Fruit fly (Drosophila melanogaster): ENCODE results near the gene maca.

The maca gene

DNA sequence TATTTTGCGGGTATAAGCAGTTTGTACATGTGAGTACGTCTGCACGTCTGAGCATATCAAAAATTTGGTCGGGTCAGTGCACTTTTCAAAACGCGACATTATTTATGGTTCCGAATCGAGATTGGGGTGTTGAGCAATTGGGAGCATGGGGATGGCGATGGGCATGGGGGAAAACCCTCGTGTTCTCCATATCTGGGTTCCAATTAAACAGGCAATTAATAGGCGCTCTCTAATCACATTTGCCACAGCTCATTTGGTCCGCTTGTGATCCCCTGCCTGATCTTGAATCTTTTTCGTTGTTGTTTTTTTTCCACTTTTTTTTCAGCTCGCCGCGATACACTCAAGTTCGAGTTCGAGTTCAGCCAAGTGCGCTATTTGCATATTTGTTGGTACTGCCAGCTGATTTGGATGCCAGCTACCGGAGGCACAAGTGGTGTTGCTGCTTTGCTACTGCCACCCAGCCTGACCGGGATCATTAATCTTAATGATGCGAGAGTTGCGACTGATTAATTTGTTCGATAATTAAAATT lies 36.2 kb upstream of the maca start:
- TF ChIP-seq tj (GFP tag; optimal IDR thresholded peaks at IDR 0.05) (peak; percentile 85), Hr96 (GFP tag; optimal IDR thresholded peaks at IDR 0.05) (no peak)

DNA sequence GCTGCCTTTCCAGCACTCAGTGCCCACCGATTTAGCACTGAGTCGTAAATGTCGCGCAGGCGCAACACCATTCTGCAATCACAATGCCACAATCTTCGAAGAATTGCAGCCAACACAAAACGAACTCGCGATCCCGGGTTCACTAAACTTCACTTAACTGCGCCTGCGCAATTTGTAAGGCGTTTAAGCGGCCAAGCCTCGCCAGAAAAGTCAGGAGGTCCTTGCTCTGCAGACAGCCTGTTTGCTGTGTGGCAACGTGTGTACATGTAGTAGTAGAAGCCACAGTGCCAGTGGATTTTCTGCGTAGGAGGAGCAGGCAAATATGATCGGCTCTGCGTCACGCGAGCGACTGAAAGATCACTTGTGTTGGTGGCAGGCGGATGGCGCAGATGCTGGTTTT lies 31.2 kb upstream of the maca start:
- no peak for TF ChIP-seq CG12768 (GFP tag; optimal IDR thresholded peaks at IDR 0.05)
- TF ChIP-seq toe (GFP tag; optimal IDR thresholded peaks at IDR 0.05): no peak
- no peak for TF ChIP-seq bab1 (GFP tag; optimal IDR thresholded peaks at IDR 0.05)
- no peak for TF ChIP-seq ovo (GFP tag; optimal IDR thresholded peaks at IDR 0.05)
- TF ChIP-seq Mnt (GFP tag; optimal IDR thresholded peaks at IDR 0.05): no peak
- no peak for TF ChIP-seq Crg-1 (GFP tag; optimal IDR thresholded peaks at IDR 0.05)
- no peak for TF ChIP-seq Clk (GFP tag; optimal IDR thresholded peaks at IDR 0.05)
- TF ChIP-seq CG7101 (tag; optimal IDR thresholded peaks at IDR 0.05): no peak
- TF ChIP-seq tj (GFP tag; optimal IDR thresholded peaks at IDR 0.05): no peak
- TF ChIP-seq CG11617 (GFP tag; optimal IDR thresholded peaks at IDR 0.05): no peak
- TF ChIP-seq cic (GFP tag; optimal IDR thresholded peaks at IDR 0.05): no peak

DNA sequence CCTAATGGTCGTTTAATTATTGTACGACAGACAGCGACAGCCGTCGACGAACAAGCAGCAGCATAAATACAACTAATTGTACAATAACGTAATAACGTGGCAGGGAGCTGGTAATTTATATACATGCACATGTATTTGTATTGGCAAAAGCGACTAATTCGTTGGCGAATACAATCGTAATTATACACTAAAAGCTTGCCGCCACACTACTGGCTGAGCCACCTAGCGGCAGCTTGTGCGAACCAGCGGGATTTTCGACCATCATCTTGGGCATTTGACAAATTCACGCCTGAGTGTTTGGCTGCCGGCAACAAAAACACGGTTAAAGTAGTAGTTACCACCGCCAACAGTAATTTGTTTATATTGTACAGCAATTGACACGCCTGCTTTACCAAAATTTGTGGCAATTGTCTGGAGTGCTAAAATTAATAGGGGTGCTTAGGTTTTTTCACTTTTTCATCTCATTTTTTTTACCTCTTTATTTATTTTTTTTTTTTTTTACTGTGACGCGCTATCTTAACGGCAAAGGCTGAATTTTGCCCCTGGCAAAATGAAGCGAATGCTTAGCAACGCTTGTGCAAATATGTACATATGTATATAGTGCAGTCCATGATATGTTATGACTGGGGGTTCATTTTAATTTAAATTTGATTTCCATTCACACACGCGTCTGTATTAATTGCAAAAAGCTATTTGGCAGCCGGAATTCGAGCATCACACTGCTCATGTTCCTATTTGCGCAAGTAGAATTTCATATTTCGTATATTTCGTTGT lies 26.2 kb upstream of the maca start:
- TF ChIP-seq CG5204 (GFP tag; optimal IDR thresholded peaks at IDR 0.05): no peak
- no peak for TF ChIP-seq toe (GFP tag; optimal IDR thresholded peaks at IDR 0.05)
- TF ChIP-seq kay (GFP tag; ENCODE audit: borderline replicate concordance): peak; percentile 48

DNA sequence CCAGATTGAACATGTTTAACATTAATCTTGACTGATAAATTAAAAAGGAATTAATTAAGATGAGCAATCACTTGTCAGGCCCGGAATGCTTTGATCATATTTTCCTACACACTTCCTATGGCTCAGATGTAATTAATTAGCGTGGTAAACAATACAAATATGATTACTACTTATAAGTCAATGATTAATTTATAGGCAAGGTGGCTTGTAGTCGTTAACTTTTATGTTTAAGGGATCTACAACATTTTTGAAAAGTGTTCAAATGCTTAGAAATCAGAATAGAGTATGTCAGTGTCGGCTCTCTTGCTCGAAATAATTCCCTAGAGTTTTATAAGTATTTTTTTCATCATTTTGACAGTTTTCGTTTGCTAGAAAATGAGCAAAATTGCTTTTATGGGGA lies 22.7 kb upstream of the maca start:
- no peak for TF ChIP-seq tj (GFP tag; optimal IDR thresholded peaks at IDR 0.05)

DNA sequence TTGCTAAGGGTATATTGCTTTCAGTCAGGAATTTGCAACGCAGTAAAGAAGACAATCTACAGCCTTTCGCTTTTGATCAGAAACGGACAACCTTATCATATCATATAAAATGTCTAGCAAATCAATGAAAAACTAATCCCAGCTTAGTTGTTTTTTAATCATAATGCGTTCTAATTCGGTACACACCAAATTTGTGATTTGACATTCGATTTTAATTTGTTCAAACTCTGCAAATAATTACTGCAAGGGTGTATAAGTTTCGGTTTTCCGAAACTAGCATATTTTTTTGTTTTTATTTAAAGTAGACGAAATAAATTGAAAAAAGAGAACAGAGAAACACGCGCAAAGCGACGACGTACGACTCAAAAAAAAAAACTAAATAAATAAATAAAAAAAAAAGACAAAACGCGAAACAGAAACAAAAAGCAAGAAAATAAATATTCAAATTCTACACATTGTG lies 21.6 kb upstream of the maca start:
- TF ChIP-seq Hr96 (GFP tag; optimal IDR thresholded peaks at IDR 0.05) (no peak), pad (GFP tag; optimal IDR thresholded peaks at IDR 0.05) (no peak), CG7101 (tag; optimal IDR thresholded peaks at IDR 0.05) (no peak), bab1 (GFP tag; optimal IDR thresholded peaks at IDR 0.05) (peak; percentile 76), CG7045 (GFP tag; optimal IDR thresholded peaks at IDR 0.05) (no peak), CG5204 (GFP tag; optimal IDR thresholded peaks at IDR 0.05) (no peak), CG14711 (tag; optimal IDR thresholded peaks at IDR 0.05) (no peak), CG1620 (GFP tag; optimal IDR thresholded peaks at IDR 0.05) (no peak), CG11617 (GFP tag; optimal IDR thresholded peaks at IDR 0.05) (peak; percentile 12), tj (GFP tag; optimal IDR thresholded peaks at IDR 0.05) (peak; percentile 69), kay (GFP tag; ENCODE audit: borderline replicate concordance) (peak; percentile 50)

DNA sequence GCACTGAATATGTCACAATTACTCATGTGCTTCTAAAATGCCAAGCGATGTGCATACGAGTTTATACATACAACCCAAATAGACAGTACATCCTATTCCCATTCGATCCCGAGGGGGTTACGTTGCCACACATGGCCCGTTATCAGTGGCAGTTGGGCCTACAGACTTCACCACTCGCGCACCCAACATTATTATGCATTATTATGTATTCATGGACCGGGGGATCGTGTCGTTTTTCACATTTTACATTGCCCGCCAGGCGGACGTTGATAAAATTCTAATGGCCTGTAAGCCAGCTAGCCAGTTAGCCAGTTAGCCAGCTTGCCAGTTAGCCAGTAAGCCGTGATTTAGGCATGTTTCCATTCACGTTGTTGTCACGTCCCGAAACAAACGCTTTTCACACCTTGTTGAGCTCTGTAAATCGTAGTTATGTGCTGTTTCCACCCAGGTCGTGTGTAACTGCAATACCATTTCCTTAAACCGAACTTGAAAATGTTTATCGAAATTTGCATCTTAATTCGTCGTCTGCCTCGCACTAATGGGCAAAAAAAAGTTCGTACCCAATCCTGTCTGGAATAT lies 21.0 kb upstream of the maca start:
- TF ChIP-seq CG7045 (GFP tag; optimal IDR thresholded peaks at IDR 0.05) (no peak), Crg-1 (GFP tag; optimal IDR thresholded peaks at IDR 0.05) (no peak), ovo (GFP tag; optimal IDR thresholded peaks at IDR 0.05) (no peak), CG14711 (tag; optimal IDR thresholded peaks at IDR 0.05) (no peak), CG5204 (GFP tag; optimal IDR thresholded peaks at IDR 0.05) (no peak), CG11617 (GFP tag; optimal IDR thresholded peaks at IDR 0.05) (no peak)

DNA sequence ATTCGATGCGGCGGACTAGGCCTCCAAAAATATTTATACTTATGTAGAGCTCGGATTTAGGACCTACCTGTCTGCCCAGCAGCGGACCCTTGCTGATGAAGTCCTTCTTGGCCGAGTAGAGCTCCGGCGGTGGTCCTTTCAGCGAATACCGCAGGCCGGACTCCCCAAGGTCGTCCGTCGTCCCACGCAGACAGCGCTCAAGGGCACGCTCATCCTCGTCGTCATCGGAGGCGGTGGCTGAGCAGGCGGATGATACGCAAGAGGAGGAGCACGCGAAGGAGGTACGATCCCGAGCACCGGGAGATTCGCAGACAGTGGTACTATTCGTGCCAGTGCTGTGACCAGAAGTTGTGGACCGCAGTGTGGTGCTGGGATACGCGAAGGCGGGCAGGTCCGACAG lies 19.6 kb upstream of the maca start:
- no peak for TF ChIP-seq CG7101 (tag; optimal IDR thresholded peaks at IDR 0.05)
- no peak for TF ChIP-seq pad (GFP tag; optimal IDR thresholded peaks at IDR 0.05)
- TF ChIP-seq CG33017 (tag; optimal IDR thresholded peaks at IDR 0.05): no peak
- TF ChIP-seq toe (GFP tag; optimal IDR thresholded peaks at IDR 0.05): no peak
- TF ChIP-seq CG11617 (GFP tag; optimal IDR thresholded peaks at IDR 0.05): no peak
- no peak for TF ChIP-seq kay (GFP tag; ENCODE audit: borderline replicate concordance)
- TF ChIP-seq CG12768 (GFP tag; optimal IDR thresholded peaks at IDR 0.05): no peak

DNA sequence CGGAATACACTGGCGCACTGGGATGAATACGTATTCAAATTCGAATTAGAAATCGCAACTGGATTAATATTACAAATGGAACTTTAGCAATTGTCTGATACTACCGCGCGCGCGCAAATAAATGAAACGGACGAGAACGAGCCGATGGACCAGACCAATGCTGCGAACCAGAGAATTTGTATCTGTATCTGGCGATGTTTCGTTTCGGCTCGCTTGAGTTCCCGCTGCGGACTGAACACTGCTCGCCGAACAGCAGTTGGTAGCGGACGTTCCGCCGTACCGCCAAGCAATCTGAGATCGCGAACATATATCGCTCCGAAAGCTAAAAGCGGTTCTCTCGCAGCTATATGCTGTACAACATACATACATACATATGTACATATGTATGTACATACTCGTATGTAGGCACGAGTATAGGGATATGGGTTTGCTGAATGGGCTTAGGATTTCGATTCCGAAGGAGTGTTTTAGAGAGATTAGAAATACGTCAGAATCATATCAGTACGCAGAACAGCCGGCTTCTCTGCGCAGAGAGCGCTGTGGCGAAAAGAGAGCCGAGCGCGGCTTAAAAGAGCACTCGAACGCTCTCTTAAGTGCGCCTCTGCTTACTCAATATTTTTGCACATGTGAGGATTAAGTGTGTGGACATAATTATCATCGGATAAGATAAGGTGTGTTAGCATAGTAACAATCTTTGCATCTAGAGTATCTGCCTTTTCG lies 18.3 kb upstream of the maca start, which contains the start of gene AdamTS-A:
AdamTS-A (minus strand) TSS at position 221 of the 720 bp plus-strand sequence.
- TF ChIP-seq CG7101 (tag; optimal IDR thresholded peaks at IDR 0.05) (no peak), tj (GFP tag; optimal IDR thresholded peaks at IDR 0.05) (peak; percentile 33)

Measured in whole organism, adult.